Worm (Caenorhabditis elegans): Measurements from ENCODE around the gene F11A5.18.

Gene F11A5.18

DNA sequence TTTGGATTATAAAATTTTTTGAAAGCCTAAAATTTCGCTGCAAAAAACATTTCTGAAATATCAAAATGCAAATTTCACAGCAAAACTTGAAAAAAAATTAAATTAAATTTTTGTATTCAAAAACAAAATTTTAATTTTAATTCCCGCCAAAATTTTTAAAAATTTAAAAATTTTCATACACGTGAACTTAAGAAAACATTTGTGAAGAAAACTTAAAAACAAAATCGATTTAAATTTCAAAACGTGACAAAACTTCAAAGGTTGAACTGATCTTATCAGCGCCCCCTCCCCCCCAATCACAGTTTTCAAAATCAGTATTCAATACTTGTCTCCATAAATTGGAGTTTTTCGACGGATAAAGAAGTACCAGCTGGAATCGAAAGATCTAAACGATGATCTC is 34.5 kb downstream of the F11A5.18 start, which contains the start of gene F21H7.5:
TSS of gene F21H7.5 (plus strand) at position 301 of the 400 bp plus-strand sequence.
- no peak for TF ChIP-seq him-1 (tag; optimal IDR thresholded peaks at IDR 0.05)
- no peak for TF ChIP-seq W03F9.2 (tag; optimal IDR thresholded peaks at IDR 0.05)
- TF ChIP-seq dao-5 (tag; optimal IDR thresholded peaks at IDR 0.05): no peak

ce11 chrV:16244078-16244477 is 41.4 kb downstream of the F11A5.18 start, which contains the start of gene srh-104:
TSS of gene srh-104 (minus strand) at chrV:16244178.
- TF ChIP-seq dao-5 (tag; optimal IDR thresholded peaks at IDR 0.05): no peak
- TF ChIP-seq him-1 (tag; optimal IDR thresholded peaks at IDR 0.05): no peak
- no peak for TF ChIP-seq W03F9.2 (tag; optimal IDR thresholded peaks at IDR 0.05)

- TF ChIP-seq him-1 (tag; optimal IDR thresholded peaks at IDR 0.05): no peak
- TF ChIP-seq dao-5 (tag; optimal IDR thresholded peaks at IDR 0.05): no peak
- TF ChIP-seq W03F9.2 (tag; optimal IDR thresholded peaks at IDR 0.05): no peak
These were observed 43.9 kb downstream of the F11A5.18 start, which contains the start of gene srh-95 for ce11 chrV:16246579-16246978. TSS of gene srh-95 (plus strand) at chrV:16246879.

DNA sequence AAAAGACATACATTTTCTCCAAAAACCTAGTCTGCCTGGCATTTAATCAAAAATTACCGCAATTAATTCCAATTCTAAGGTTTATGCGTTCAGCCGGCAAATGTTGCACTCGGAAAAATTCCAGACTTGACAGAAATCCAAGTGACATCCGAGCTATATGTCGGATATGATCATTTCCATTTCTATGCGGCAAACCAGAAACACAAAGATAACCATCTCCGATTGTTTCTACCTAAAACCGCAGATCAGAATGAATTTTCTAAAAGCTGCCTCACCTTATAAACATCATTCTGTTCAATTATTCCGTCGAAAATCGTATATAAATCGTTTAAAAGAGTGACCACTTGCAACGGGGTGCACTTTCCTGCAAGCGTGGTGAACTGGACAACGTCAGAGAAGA is 46.4 kb downstream of the F11A5.18 start:
- TF ChIP-seq W03F9.2 (tag; optimal IDR thresholded peaks at IDR 0.05): no peak
- no peak for TF ChIP-seq him-1 (tag; optimal IDR thresholded peaks at IDR 0.05)
- TF ChIP-seq dao-5 (tag; optimal IDR thresholded peaks at IDR 0.05): no peak

DNA sequence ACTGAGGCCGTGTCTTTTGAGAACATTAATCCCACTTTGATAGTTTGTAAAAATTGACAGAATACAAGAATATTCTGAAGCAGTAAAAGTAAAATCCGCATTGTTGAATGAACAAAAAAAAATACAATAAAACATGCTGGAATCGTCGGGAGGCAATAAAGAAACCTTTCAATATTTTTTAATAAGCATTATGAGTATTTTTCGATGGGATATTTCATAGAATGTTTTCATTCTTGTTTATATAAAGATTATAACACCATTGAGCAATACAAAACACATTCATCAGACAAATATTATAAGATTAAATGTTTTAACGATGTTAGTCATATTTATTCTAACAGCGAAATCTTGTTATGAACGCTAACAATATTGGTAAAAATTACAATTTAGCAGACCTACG is 51.0 kb downstream of the F11A5.18 start, which contains the start of gene gcy-20:
TSS of gene gcy-20 (minus strand) at position 101 of the 400 bp plus-strand sequence.
- no peak for TF ChIP-seq W03F9.2 (tag; optimal IDR thresholded peaks at IDR 0.05)

All from whole organism, L4/young adult.